Worm (Caenorhabditis elegans) whole organism, late embryonic: ENCODE results near the gene ZK550.6.

ENCODE experiments used
- C08G9.2 ChIP-seq: sonication (generic microtip); optimal IDR thresholded peaks from 2 replicates; lab custom pipeline; 2016; ENCODE audit warnings: mild to moderate bottlenecking, missing genetic modification characterization, moderate library complexity, missing compliant biosample characterization
- C38D4.7 ChIP-seq: fragments of 200-800 bp; sonication (Bioruptor generic); optimal IDR thresholded peaks from 2 replicates; lab custom pipeline; 2018; ENCODE audit warnings: mild to moderate bottlenecking, missing genetic modification characterization, moderate library complexity, missing compliant biosample characterization
- K02D7.2 ChIP-seq: sonication (generic microtip); optimal IDR thresholded peaks from 2 replicates; lab custom pipeline; 2017; ENCODE audit warnings: mild to moderate bottlenecking, missing genetic modification characterization, missing compliant biosample characterization
- T23F11.4 ChIP-seq: fragments of 200-800 bp; sonication (Bioruptor generic); optimal IDR thresholded peaks from 2 replicates; lab custom pipeline; 2018; ENCODE audit warnings: mild to moderate bottlenecking, missing genetic modification characterization, missing compliant biosample characterization
- ceh-18 ChIP-seq: sonication (generic microtip); optimal IDR thresholded peaks from 2 replicates; lab custom pipeline; 2016; ENCODE audit warnings: missing genetic modification characterization, missing compliant biosample characterization
- ceh-2 ChIP-seq: sonication (generic microtip); optimal IDR thresholded peaks from 2 replicates; lab custom pipeline; 2016; ENCODE audit warnings: missing genotype, missing genetic modification characterization, missing compliant biosample characterization
- ceh-30 ChIP-seq: fragments of 150-350 bp; optimal IDR thresholded peaks from 2 replicates; lab custom pipeline; 2014; ENCODE audit warnings: missing biosample characterization, missing genetic modification characterization
- ceh-31 ChIP-seq: sonication (generic microtip); optimal IDR thresholded peaks from 2 replicates; lab custom pipeline; 2016; ENCODE audit warnings: missing genetic modification characterization, missing compliant biosample characterization
- ceh-34 ChIP-seq: sonication (generic microtip); optimal IDR thresholded peaks from 2 replicates; lab custom pipeline; 2016; ENCODE audit warnings: mild to moderate bottlenecking, missing genetic modification characterization, missing compliant biosample characterization
- ceh-45 ChIP-seq: fragments of 200-800 bp; sonication (Bioruptor generic); IDR thresholded peaks from 2 replicates; pipeline ENCODE4 v1.3.6; 2022; ENCODE audit warnings: missing genetic modification reagents, missing genetic modification characterization, missing compliant biosample characterization
- ceh-48 ChIP-seq: sonication (generic microtip); optimal IDR thresholded peaks from 2 replicates; lab custom pipeline; 2016; ENCODE audit warnings: missing genetic modification characterization, inconsistent platforms, missing compliant biosample characterization
- ceh-6 ChIP-seq: fragments of 200-800 bp; sonication (Bioruptor generic); optimal IDR thresholded peaks from 2 replicates; lab custom pipeline; 2018; ENCODE audit warnings: mild to moderate bottlenecking, missing genetic modification characterization, missing compliant biosample characterization
- che-1 ChIP-seq: sonication (generic microtip); optimal IDR thresholded peaks from 2 replicates; lab custom pipeline; 2016; ENCODE audit warnings: mild to moderate bottlenecking, missing genetic modification characterization, missing compliant biosample characterization
- dve-1 ChIP-seq: sonication (generic microtip); optimal IDR thresholded peaks from 2 replicates; lab custom pipeline; 2017; ENCODE audit warnings: antibody characterized with exemption, mild to moderate bottlenecking, missing genetic modification characterization, missing compliant biosample characterization
- elt-2 ChIP-seq: sonication (generic microtip); optimal IDR thresholded peaks from 2 replicates; lab custom pipeline; 2016; ENCODE audit warnings: missing genetic modification reagents, missing genetic modification characterization, missing compliant biosample characterization
- fax-1 ChIP-seq: sonication (generic microtip); optimal IDR thresholded peaks from 2 replicates; lab custom pipeline; 2016; ENCODE audit warnings: missing genotype, missing genetic modification characterization, missing compliant biosample characterization
- fkh-10 ChIP-seq: fragments of 150-350 bp; optimal IDR thresholded peaks from 2 replicates; lab custom pipeline; 2014; ENCODE audit warnings: missing biosample characterization, missing genetic modification reagents, missing genetic modification characterization
- hlh-15 ChIP-seq: sonication (generic microtip); optimal IDR thresholded peaks from 2 replicates; lab custom pipeline; 2016; ENCODE audit warnings: missing genetic modification characterization, missing compliant biosample characterization
- hlh-30 ChIP-seq: sonication (generic microtip); optimal IDR thresholded peaks from 2 replicates; lab custom pipeline; 2017; ENCODE audit warnings: antibody characterized with exemption, missing genetic modification characterization, missing compliant biosample characterization; ENCODE audit not compliant: insufficient read depth
- hlh-6 ChIP-seq: sonication (generic microtip); optimal IDR thresholded peaks from 2 replicates; lab custom pipeline; 2016; ENCODE audit warnings: missing genotype, missing genetic modification characterization, missing compliant biosample characterization
- hlh-8 ChIP-seq: sonication (generic microtip); optimal IDR thresholded peaks from 2 replicates; lab custom pipeline; 2016; ENCODE audit warnings: missing genotype, missing genetic modification characterization, missing compliant biosample characterization
- madf-2 ChIP-seq: sonication (generic microtip); optimal IDR thresholded peaks from 2 replicates; lab custom pipeline; 2017; ENCODE audit warnings: missing genetic modification characterization, missing compliant biosample characterization
- nfya-1 ChIP-seq: sonication (generic microtip); optimal IDR thresholded peaks from 2 replicates; lab custom pipeline; 2017; ENCODE audit warnings: missing genetic modification characterization, mild to moderate bottlenecking, missing compliant biosample characterization, antibody characterized with exemption, moderate library complexity
- nhr-232 ChIP-seq: sonication (generic microtip); optimal IDR thresholded peaks from 2 replicates; lab custom pipeline; 2016; ENCODE audit warnings: missing genetic modification characterization, missing compliant biosample characterization
- npax-4 ChIP-seq: sonication (generic microtip); optimal IDR thresholded peaks from 2 replicates; lab custom pipeline; 2016; ENCODE audit warnings: missing genetic modification characterization, missing compliant biosample characterization
- odd-2 ChIP-seq: sonication (generic microtip); optimal IDR thresholded peaks from 2 replicates; lab custom pipeline; 2017; ENCODE audit warnings: antibody characterized with exemption, mild to moderate bottlenecking, missing genetic modification characterization, missing compliant biosample characterization
- pag-3 ChIP-seq: sonication (generic microtip); optimal IDR thresholded peaks from 2 replicates; lab custom pipeline; 2016; ENCODE audit warnings: missing compliant biosample characterization, missing genetic modification characterization, borderline replicate concordance
- pat-9 ChIP-seq: fragments of 200-800 bp; sonication (Bioruptor generic); optimal IDR thresholded peaks from 2 replicates; lab custom pipeline; 2018; ENCODE audit warnings: mild to moderate bottlenecking, missing genetic modification characterization, moderate library complexity, missing compliant biosample characterization
- pax-1 ChIP-seq: fragments of 150-350 bp; optimal IDR thresholded peaks from 2 replicates; lab custom pipeline; 2014; ENCODE audit warnings: missing biosample characterization, missing genetic modification characterization
- pha-4 ChIP-seq: fragments of 150-350 bp; optimal IDR thresholded peaks from 2 replicates; lab custom pipeline; 2018; ENCODE audit warnings: missing biosample characterization, missing genetic modification reagents, missing genetic modification characterization
- pqm-1 ChIP-seq: sonication (generic microtip); optimal IDR thresholded peaks from 2 replicates; lab custom pipeline; 2016; ENCODE audit warnings: missing genetic modification characterization, missing compliant biosample characterization
- pros-1 ChIP-seq: fragments of 150-350 bp; optimal IDR thresholded peaks from 2 replicates; lab custom pipeline; 2014; ENCODE audit warnings: missing biosample characterization, missing genetic modification reagents, missing genetic modification characterization
- ref-2 ChIP-seq: sonication (generic microtip); optimal IDR thresholded peaks from 2 replicates; lab custom pipeline; 2016; ENCODE audit warnings: missing genetic modification characterization, missing compliant biosample characterization
- rnt-1 ChIP-seq: sonication (generic microtip); optimal IDR thresholded peaks from 2 replicates; lab custom pipeline; 2016; ENCODE audit warnings: missing genetic modification characterization, missing compliant biosample characterization
- sdc-2 ChIP-seq: sonication (generic microtip); optimal IDR thresholded peaks from 2 replicates; lab custom pipeline; 2016; ENCODE audit warnings: missing genotype, missing genetic modification characterization, missing compliant biosample characterization
- sox-2 ChIP-seq: fragments of 200-800 bp; sonication (Bioruptor generic); IDR thresholded peaks from 2 replicates; pipeline ENCODE4 v1.3.6; 2022; ENCODE audit warnings: missing genetic modification reagents, missing genetic modification characterization, missing compliant biosample characterization
- sox-4 ChIP-seq: sonication (generic microtip); optimal IDR thresholded peaks from 2 replicates; lab custom pipeline; 2017; ENCODE audit warnings: mild to moderate bottlenecking, missing genetic modification characterization, inconsistent platforms, missing compliant biosample characterization
- tbx-2 ChIP-seq: sonication (generic microtip); optimal IDR thresholded peaks from 2 replicates; lab custom pipeline; 2016; ENCODE audit warnings: missing genetic modification characterization, missing compliant biosample characterization
- ttx-3 ChIP-seq: sonication (generic microtip); optimal IDR thresholded peaks from 2 replicates; lab custom pipeline; 2016; ENCODE audit warnings: missing genetic modification reagents, missing genetic modification characterization, missing compliant biosample characterization
- unc-42 ChIP-seq: sonication (generic microtip); optimal IDR thresholded peaks from 2 replicates; lab custom pipeline; 2016; ENCODE audit warnings: missing genotype, missing genetic modification characterization, missing compliant biosample characterization
- unc-55 ChIP-seq: sonication (generic microtip); optimal IDR thresholded peaks from 2 replicates; lab custom pipeline; 2017; ENCODE audit warnings: missing biosample characterization, missing genetic modification reagents, missing genetic modification characterization
- zip-5 ChIP-seq: sonication (generic microtip); optimal IDR thresholded peaks from 2 replicates; lab custom pipeline; 2016; ENCODE audit warnings: missing genetic modification characterization, missing compliant biosample characterization
- ztf-16 ChIP-seq: sonication (generic microtip); optimal IDR thresholded peaks from 2 replicates; lab custom pipeline; 2017; ENCODE audit warnings: missing genetic modification characterization, missing compliant biosample characterization

ZK550.6 gene

ce11 chrIV:17259310-17259709 is 3.0 kb downstream of the ZK550.6 start, which contains the start of gene phyh-1:
Gene phyh-1, minus strand, starts transcription at chrIV:17259410.
- TF ChIP-seq ceh-6 (GFP tag; lab: Kevin White, UChicago) (no peak), pqm-1 (tag; lab: Kevin White, UChicago) (no peak)

- TF ChIP-seq dve-1 (no peak), nfya-1 (tag; lab: Kevin White, UChicago) (no peak), C38D4.7 (GFP tag; lab: Kevin White, UChicago) (no peak), unc-55 (no peak), hlh-15 (tag; lab: Kevin White, UChicago) (no peak), fax-1 (tag; lab: Kevin White, UChicago) (no peak), sdc-2 (tag; lab: Kevin White, UChicago) (no peak), odd-2 (tag; lab: Kevin White, UChicago) (no peak), T23F11.4 (no peak), pros-1 (tag; lab: Kevin White, UChicago) (no peak), fkh-10 (no peak), ceh-48 (tag; lab: Kevin White, UChicago) (no peak), pat-9 (tag; lab: Kevin White, UChicago) (no peak), hlh-8 (tag; lab: Kevin White, UChicago) (no peak), npax-4 (tag; lab: Kevin White, UChicago) (no peak), ceh-30 (no peak), nhr-232 (tag; lab: Kevin White, UChicago) (no peak)
- TF ChIP-seq, all 69 proteins: peak for 0
Measured at ce11 chrIV:17258824-17259223, 3.5 kb downstream of the ZK550.6 start.

- TF ChIP-seq sox-2, result no peak
- TF ChIP-seq, all 69 proteins: peak for 0
Measured at ce11 chrIV:17255001-17255400, 7.3 kb downstream of the ZK550.6 start, which contains the start of gene gtf-2E1. Gene gtf-2E1, plus strand, starts transcription at chrIV:17255301.

ce11 chrIV:17253435-17253834 is 8.8 kb downstream of the ZK550.6 start:
- no peak for TF ChIP-seq rnt-1
- TF ChIP-seq hlh-8 (tag; lab: Kevin White, UChicago), result no peak
- no peak for TF ChIP-seq pax-1 (tag; lab: Kevin White, UChicago)
- TF ChIP-seq ceh-31 (tag; lab: Kevin White, UChicago), result no peak
- no peak for TF ChIP-seq fkh-10
- no peak for TF ChIP-seq T23F11.4
- no peak for TF ChIP-seq hlh-6 (tag; lab: Kevin White, UChicago)
- no peak for TF ChIP-seq ttx-3
- no peak for TF ChIP-seq dve-1
- TF ChIP-seq pag-3 (tag; lab: Kevin White, UChicago), result no peak
- no peak for TF ChIP-seq sox-4
- TF ChIP-seq, all 69 proteins: peak for 0

- TF ChIP-seq sdc-2 (tag; lab: Kevin White, UChicago), result peak; percentile 46
- TF ChIP-seq tbx-2 (tag; lab: Kevin White, UChicago), result peak; percentile 87
- no peak for TF ChIP-seq ceh-45 (GFP tag; lab: Robert Waterston, UW)
- TF ChIP-seq ztf-16 (tag; lab: Kevin White, UChicago), result peak; percentile 69
- TF ChIP-seq K02D7.2 (tag; lab: Kevin White, UChicago), result no peak
- TF ChIP-seq hlh-8 (tag; lab: Kevin White, UChicago), result peak; percentile 20
- TF ChIP-seq dve-1, result peak; percentile 88
- TF ChIP-seq hlh-15 (tag; lab: Kevin White, UChicago), result no peak
- TF ChIP-seq madf-2 (tag; lab: Kevin White, UChicago), result peak; percentile 33
- no peak for TF ChIP-seq C38D4.7 (GFP tag; lab: Kevin White, UChicago)
- peak; percentile 83 for TF ChIP-seq unc-55
- peak; percentile 51 for TF ChIP-seq pat-9 (tag; lab: Kevin White, UChicago)
- TF ChIP-seq hlh-30 (tag; lab: Kevin White, UChicago), result peak; percentile 60
- TF ChIP-seq ceh-34 (tag; lab: Kevin White, UChicago), result peak; percentile 83
- peak; percentile 49 for TF ChIP-seq ceh-2 (tag; lab: Kevin White, UChicago)
- TF ChIP-seq sox-2, result 0 out of 2 replicates have a peak, but pooled peaks have one; percentile 34
- TF ChIP-seq ceh-48 (tag; lab: Kevin White, UChicago), result peak; percentile 50
- TF ChIP-seq elt-2, result peak; percentile 72
- TF ChIP-seq pha-4, result no peak
- TF ChIP-seq ref-2, result peak; percentile 82
- TF ChIP-seq sox-4, result no peak
- no peak for TF ChIP-seq zip-5
- TF ChIP-seq pqm-1 (tag; lab: Kevin White, UChicago), result peak; percentile 84
- no peak for TF ChIP-seq che-1 (tag; lab: Kevin White, UChicago)
- TF ChIP-seq ceh-18 (tag; lab: Kevin White, UChicago), result peak; percentile 94
- peak; percentile 89 for TF ChIP-seq unc-42
- TF ChIP-seq C08G9.2, result peak; percentile 46
Measured at ce11 chrIV:17249691-17250181, 12.5 kb downstream of the ZK550.6 start, which contains the start of gene eelo-2. Gene eelo-2, plus strand, starts transcription at chrIV:17250131.
